Worm (Caenorhabditis elegans): ENCODE results near the gene nhr-270.
"Not testable (repeated sequence)": the region's sequence is repeated elsewhere in the genome, so short reads cannot be mapped to it uniquely, and the experiment has no call there.

nhr-270 gene

DNA sequence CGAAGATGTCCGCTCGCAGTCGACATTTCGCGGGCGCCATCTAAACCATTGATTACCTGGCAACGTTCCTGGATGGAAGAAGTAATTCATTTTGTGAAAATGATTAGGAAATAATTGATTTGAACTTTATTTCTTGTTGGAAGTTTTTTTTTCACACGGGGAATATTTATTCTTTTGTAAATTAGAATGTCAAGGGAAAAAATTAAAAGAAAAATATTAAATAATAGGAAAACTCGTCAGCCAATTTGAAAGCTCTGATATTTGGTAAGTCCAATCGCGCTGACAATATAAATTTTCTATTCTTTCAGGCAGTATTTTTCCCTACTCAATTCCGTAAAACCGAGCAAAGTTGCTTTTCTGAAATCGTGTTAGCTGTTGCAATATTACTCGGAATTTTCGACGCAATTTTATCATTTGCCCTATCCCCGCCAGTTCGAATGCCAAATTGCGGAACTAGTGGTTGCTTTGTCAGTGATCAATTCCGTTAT is 34.5 kb upstream of the nhr-270 start, which contains the start of the genes K09C6.7 and K09C6.10:
TSS of gene K09C6.7 (minus strand) at position 101 of the 488 bp plus-strand sequence.
TSS of gene K09C6.10 (plus strand) at position 438 of the 488 bp plus-strand sequence.
- not testable (repeated sequence) for TF ChIP-seq ceh-88 (GFP tag; IDR thresholded peaks at IDR 0.05); tbx-2 (tag; optimal IDR thresholded peaks at IDR 0.05); mef-2 (tag; optimal IDR thresholded peaks at IDR 0.05)

- TF ChIP-seq nhr-11 (tag; optimal IDR thresholded peaks at IDR 0.05) (no peak), ztf-11 (tag; optimal IDR thresholded peaks at IDR 0.05) (no peak), ceh-8 (GFP tag; optimal IDR thresholded peaks at IDR 0.05) (no peak), F16B12.6 (tag; optimal IDR thresholded peaks at IDR 0.05) (no peak), efl-3 (GFP tag; optimal IDR thresholded peaks at IDR 0.05) (no peak)
These were observed 28.8 kb upstream of the nhr-270 start, which contains the start of gene F41H8.1 for ce11 chrV:833368-833767. TSS of gene F41H8.1 (plus strand) at chrV:833668.

DNA sequence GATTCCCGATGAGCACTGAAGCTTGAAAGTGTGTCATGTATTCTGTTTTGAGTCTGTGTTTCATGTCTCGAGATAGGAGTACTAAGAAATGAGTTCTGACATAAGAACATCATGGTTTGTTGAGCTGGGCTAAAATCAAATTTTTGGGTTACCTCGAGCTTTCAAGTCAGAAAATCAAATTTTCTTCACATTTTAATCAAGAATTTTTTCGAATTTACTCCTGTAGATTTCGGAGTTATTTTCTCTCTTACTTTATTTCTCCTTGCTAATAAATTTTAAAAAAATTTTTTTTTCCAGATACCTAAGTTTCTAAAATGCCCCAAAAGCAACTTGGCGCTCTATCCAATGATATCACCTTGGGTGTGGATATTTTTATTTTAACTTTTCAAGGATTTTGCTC is 21.6 kb upstream of the nhr-270 start, which contains the start of gene F41H8.2:
TSS of gene F41H8.2 (plus strand) at position 301 of the 400 bp plus-strand sequence.
- no peak for TF ChIP-seq aly-2 (tag; optimal IDR thresholded peaks at IDR 0.05)
- no peak for TF ChIP-seq lin-14 (GFP tag; optimal IDR thresholded peaks at IDR 0.05)

- not testable (repeated sequence) for TF ChIP-seq hlh-17 (GFP tag; optimal IDR thresholded peaks at IDR 0.05; ENCODE audit: borderline replicate concordance); aha-1 (tag; optimal IDR thresholded peaks at IDR 0.05); nhr-71 (tag; optimal IDR thresholded peaks at IDR 0.05)
These were observed 18.4 kb upstream of the nhr-270 start, which contains the start of gene srx-31 for ce11 chrV:822922-823321. TSS of gene srx-31 (minus strand) at chrV:823022.

DNA sequence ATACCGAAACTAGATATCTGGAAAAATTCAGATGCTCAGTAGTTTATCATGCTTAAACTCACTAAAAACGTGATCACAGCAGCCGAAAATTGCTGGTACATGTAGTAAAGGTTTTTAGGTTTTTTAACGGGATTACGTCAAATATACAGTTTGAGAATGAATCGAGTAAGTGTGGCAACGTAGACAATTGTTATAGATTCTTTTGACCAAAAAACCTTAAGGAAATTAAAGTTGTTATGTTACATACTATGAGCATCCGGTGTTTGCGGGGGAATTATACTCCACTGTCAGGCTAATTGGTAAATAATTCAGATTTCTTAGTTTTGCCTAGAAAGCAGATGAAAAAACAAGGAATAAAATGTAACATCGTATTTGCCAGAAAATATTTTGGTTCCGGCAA is 16.1 kb upstream of the nhr-270 start, which contains the start of gene srx-32:
TSS of gene srx-32 (minus strand) at position 101 of the 400 bp plus-strand sequence.
- TF ChIP-seq nhr-19 (GFP tag; conservative IDR thresholded peaks at IDR 0.05); mab-9 (GFP tag; IDR thresholded peaks at IDR 0.05); ceh-63 (GFP tag; optimal IDR thresholded peaks at IDR 0.05): not testable (repeated sequence)

ce11 chrV:817182-817581 is 12.6 kb upstream of the nhr-270 start, which contains the start of gene R13D11.1:
TSS of gene R13D11.1 (plus strand) at chrV:817482.
- TF ChIP-seq unc-98 (GFP tag; IDR thresholded peaks at IDR 0.05) (no peak), C16A3.4 (tag; optimal IDR thresholded peaks at IDR 0.05) (no peak), nhr-19 (GFP tag; conservative IDR thresholded peaks at IDR 0.05) (no peak), unc-30 (tag; optimal IDR thresholded peaks at IDR 0.05) (no peak), aly-2 (tag; optimal IDR thresholded peaks at IDR 0.05) (no peak)

- no peak for TF ChIP-seq ztf-4 (tag; optimal IDR thresholded peaks at IDR 0.05)
These were observed 10.2 kb upstream of the nhr-270 start, which contains the start of gene R13D11.3 for ce11 chrV:814716-815115. TSS of gene R13D11.3 (plus strand) at chrV:815016.

- TF ChIP-seq efl-3 (GFP tag; optimal IDR thresholded peaks at IDR 0.05): no peak
These were observed 8.6 kb upstream of the nhr-270 start, which contains the start of gene R13D11.10 for ce11 chrV:813101-813500. TSS of gene R13D11.10 (minus strand) at chrV:813201.

ce11 chrV:810281-810862 is 5.8 kb upstream of the nhr-270 start, which contains the start of gene R13D11.4:
TSS of gene R13D11.4 (plus strand) at chrV:810812.
- TF ChIP-seq zip-4 (GFP tag; optimal IDR thresholded peaks at IDR 0.05): no peak
- no peak for TF ChIP-seq mab-9 (GFP tag; IDR thresholded peaks at IDR 0.05)
- TF ChIP-seq fkh-10 (GFP tag; optimal IDR thresholded peaks at IDR 0.05): peak; percentile 39
- TF ChIP-seq elt-3 (tag; optimal IDR thresholded peaks at IDR 0.05): no peak
- TF ChIP-seq unc-86 (tag; optimal IDR thresholded peaks at IDR 0.05): no peak
- no peak for TF ChIP-seq irx-1 (tag; optimal IDR thresholded peaks at IDR 0.05)
- no peak for TF ChIP-seq ztf-4 (tag; optimal IDR thresholded peaks at IDR 0.05)
- TF ChIP-seq zag-1 (tag; optimal IDR thresholded peaks at IDR 0.05): no peak
- no peak for TF ChIP-seq blmp-1 (tag; optimal IDR thresholded peaks at IDR 0.05)
- TF ChIP-seq xbp-1 (tag; optimal IDR thresholded peaks at IDR 0.05): no peak
- no peak for TF ChIP-seq efl-3 (GFP tag; optimal IDR thresholded peaks at IDR 0.05)
- no peak for TF ChIP-seq mdl-1 (tag; optimal IDR thresholded peaks at IDR 0.05)
- TF ChIP-seq nhr-20 (tag; optimal IDR thresholded peaks at IDR 0.05): peak; percentile 32
- TF ChIP-seq unc-130 (tag; optimal IDR thresholded peaks at IDR 0.05): no peak
- TF ChIP-seq lin-39 (tag; optimal IDR thresholded peaks at IDR 0.05): no peak
- TF ChIP-seq fkh-8 (tag; optimal IDR thresholded peaks at IDR 0.05): no peak
- TF ChIP-seq nhr-71 (tag; optimal IDR thresholded peaks at IDR 0.05): no peak
- TF ChIP-seq fos-1 (tag; optimal IDR thresholded peaks at IDR 0.05): no peak
- no peak for TF ChIP-seq ceh-8 (GFP tag; optimal IDR thresholded peaks at IDR 0.05)
